Worm (Caenorhabditis elegans) whole organism, L2 larva: ENCODE measurements around the gene nhr-213.
A peak's percentile ranks its signal among the peaks of the same experiment; 100 is the strongest.

ENCODE experiments used
- C34F6.9 ChIP-seq: fragments of 150-350 bp; optimal IDR thresholded peaks from 2 replicates; lab custom pipeline; 2014; ENCODE audit warnings: missing biosample characterization, missing genetic modification characterization
- F13H6.1 ChIP-seq: sonication (generic microtip); optimal IDR thresholded peaks from 2 replicates; lab custom pipeline; 2016; ENCODE audit warnings: missing genetic modification characterization, missing compliant biosample characterization
- R02D3.7 ChIP-seq: fragments of 150-350 bp; optimal IDR thresholded peaks from 2 replicates; lab custom pipeline; 2014; ENCODE audit warnings: missing biosample characterization, missing genetic modification characterization
- Y55F3AM.14 ChIP-seq: fragments of 200-800 bp; sonication (Bioruptor generic); optimal IDR thresholded peaks from 2 replicates; lab custom pipeline; 2018; ENCODE audit warnings: mild to moderate bottlenecking, missing genetic modification characterization, missing compliant biosample characterization
- aly-2 ChIP-seq: fragments of 150-350 bp; optimal IDR thresholded peaks from 2 replicates; lab custom pipeline; 2014; ENCODE audit warnings: missing biosample characterization, missing genetic modification characterization
- ama-1 ChIP-seq: fragments of 150-350 bp; optimal IDR thresholded peaks from 2 replicates; lab custom pipeline; 2018; ENCODE audit warnings: inconsistent platforms
- blmp-1 ChIP-seq: sonication (generic microtip); optimal IDR thresholded peaks from 2 replicates; lab custom pipeline; 2017; ENCODE audit warnings: missing genetic modification characterization, mild to moderate bottlenecking, missing compliant biosample characterization, antibody characterized with exemption, moderate library complexity; ENCODE audit not compliant: insufficient read depth
- ceh-16 ChIP-seq: fragments of 150-350 bp; optimal IDR thresholded peaks from 2 replicates; lab custom pipeline; 2014; ENCODE audit warnings: missing biosample characterization, missing genetic modification characterization
- ceh-82 ChIP-seq: fragments of 150-350 bp; optimal IDR thresholded peaks from 2 replicates; lab custom pipeline; 2014; ENCODE audit warnings: missing biosample characterization, missing genetic modification characterization
- dmd-4 ChIP-seq: sonication (generic microtip); optimal IDR thresholded peaks from 2 replicates; lab custom pipeline; 2017; ENCODE audit warnings: missing biosample characterization, missing genetic modification characterization
- egl-27 ChIP-seq: sonication (generic microtip); optimal IDR thresholded peaks from 3 replicates; lab custom pipeline; 2017; ENCODE audit warnings: missing biosample characterization, missing genetic modification reagents, missing genetic modification characterization
- elt-1 ChIP-seq: fragments of 150-350 bp; optimal IDR thresholded peaks from 2 replicates; lab custom pipeline; 2014; ENCODE audit warnings: missing biosample characterization, missing genetic modification characterization
- fos-1 ChIP-seq: fragments of 150-350 bp; optimal IDR thresholded peaks from 2 replicates; lab custom pipeline; 2014; ENCODE audit warnings: missing biosample characterization, missing genetic modification characterization
- gmeb-1 ChIP-seq: fragments of 150-350 bp; optimal IDR thresholded peaks from 2 replicates; lab custom pipeline; 2014; ENCODE audit warnings: missing biosample characterization, missing genetic modification characterization
- lin-11 ChIP-seq: fragments of 150-350 bp; sonication (generic microtip); optimal IDR thresholded peaks from 2 replicates; lab custom pipeline; 2014; ENCODE audit warnings: missing biosample characterization, missing genetic modification characterization, inconsistent platforms, mixed read lengths
- lin-13 ChIP-seq: fragments of 150-350 bp; optimal IDR thresholded peaks from 2 replicates; lab custom pipeline; 2014; ENCODE audit warnings: missing biosample characterization, missing genetic modification reagents, missing genetic modification characterization
- lin-39 ChIP-seq: fragments of 150-350 bp; optimal IDR thresholded peaks from 2 replicates; lab custom pipeline; 2014; ENCODE audit warnings: missing biosample characterization, missing genetic modification reagents, missing genetic modification characterization
- lsy-2 ChIP-seq, 2 experiments: fragments of 150-350 bp in 1 of 2; sonication (generic microtip) in 1 of 2; optimal IDR thresholded peaks; 2 replicates each; lab custom pipeline; 2014 to 2017; ENCODE audit warnings: missing biosample characterization in 2 of 2, missing genetic modification characterization in 2 of 2
- mab-5 ChIP-seq: fragments of 150-350 bp; optimal IDR thresholded peaks from 2 replicates; lab custom pipeline; 2014; ENCODE audit warnings: missing biosample characterization, missing genetic modification characterization
- mbf-1 ChIP-seq: sonication (generic microtip); optimal IDR thresholded peaks from 2 replicates; lab custom pipeline; 2017; ENCODE audit warnings: missing biosample characterization, missing genetic modification characterization
- mdl-1 ChIP-seq, 2 experiments: fragments of 150-350 bp in 1 of 2; sonication (generic microtip) in 1 of 2; optimal IDR thresholded peaks; 2 replicates each; lab custom pipeline; 2017; ENCODE audit warnings: missing biosample characterization in 2 of 2, missing genetic modification characterization in 2 of 2
- nhr-10 ChIP-seq: sonication (generic microtip); optimal IDR thresholded peaks from 2 replicates; lab custom pipeline; 2017; ENCODE audit warnings: missing biosample characterization, missing genetic modification characterization
- nhr-12 ChIP-seq: fragments of 150-350 bp; optimal IDR thresholded peaks from 2 replicates; lab custom pipeline; 2014; ENCODE audit warnings: missing biosample characterization, missing genetic modification characterization
- nhr-129 ChIP-seq: fragments of 150-350 bp; optimal IDR thresholded peaks from 2 replicates; lab custom pipeline; 2014; ENCODE audit warnings: missing biosample characterization, missing genetic modification characterization
- nhr-21 ChIP-seq: fragments of 150-350 bp; optimal IDR thresholded peaks from 2 replicates; lab custom pipeline; 2014; ENCODE audit warnings: missing biosample characterization, missing genetic modification characterization
- nhr-23 ChIP-seq: fragments of 150-350 bp; optimal IDR thresholded peaks from 2 replicates; lab custom pipeline; 2014; ENCODE audit warnings: missing biosample characterization, missing genetic modification reagents, missing genetic modification characterization
- nhr-237 ChIP-seq: fragments of 150-350 bp; optimal IDR thresholded peaks from 2 replicates; lab custom pipeline; 2014; ENCODE audit warnings: missing biosample characterization, missing genetic modification characterization
- nhr-25 ChIP-seq: fragments of 150-350 bp; sonication (generic microtip); optimal IDR thresholded peaks from 3 replicates; lab custom pipeline; 2014; ENCODE audit warnings: missing biosample characterization, missing genetic modification characterization
- nhr-6 ChIP-seq: fragments of 150-350 bp; optimal IDR thresholded peaks from 2 replicates; lab custom pipeline; 2014; ENCODE audit warnings: missing biosample characterization, missing genetic modification characterization
- nhr-77 ChIP-seq: fragments of 150-350 bp; optimal IDR thresholded peaks from 2 replicates; lab custom pipeline; 2014; ENCODE audit warnings: missing biosample characterization, missing genetic modification characterization
- peb-1 ChIP-seq: fragments of 150-350 bp; optimal IDR thresholded peaks from 2 replicates; lab custom pipeline; 2014; ENCODE audit warnings: missing biosample characterization, missing genetic modification characterization
- skn-1 ChIP-seq: sonication (generic microtip); optimal IDR thresholded peaks from 2 replicates; lab custom pipeline; 2017; ENCODE audit warnings: missing biosample characterization, missing genetic modification characterization
- sma-3 ChIP-seq: sonication (generic microtip); optimal IDR thresholded peaks from 2 replicates; lab custom pipeline; 2016; ENCODE audit warnings: missing genetic modification reagents, missing genetic modification characterization, missing compliant biosample characterization
- sma-9 ChIP-seq, 2 experiments: fragments of 150-350 bp in 1 of 2; sonication (generic microtip) in 1 of 2; optimal IDR thresholded peaks; 2 replicates each; lab custom pipeline; 2014 to 2016; ENCODE audit warnings: missing genetic modification characterization in 2 of 2, mild to moderate bottlenecking in 1 of 2, missing biosample characterization in 1 of 2, missing compliant biosample characterization in 1 of 2, missing genetic modification reagents in 1 of 2, moderate library complexity in 1 of 2
- unc-39 ChIP-seq: fragments of 150-350 bp; optimal IDR thresholded peaks from 2 replicates; lab custom pipeline; 2014; ENCODE audit warnings: missing biosample characterization, missing genetic modification characterization
- unc-55 ChIP-seq: fragments of 150-350 bp; sonication (generic microtip); optimal IDR thresholded peaks from 3 replicates; lab custom pipeline; 2014; ENCODE audit warnings: missing biosample characterization, missing genetic modification reagents, missing genetic modification characterization
- unc-62 ChIP-seq: fragments of 150-350 bp; optimal IDR thresholded peaks from 2 replicates; lab custom pipeline; 2014; ENCODE audit warnings: missing biosample characterization, missing genetic modification reagents, missing genetic modification characterization
- zag-1 ChIP-seq: fragments of 150-350 bp; optimal IDR thresholded peaks from 2 replicates; lab custom pipeline; 2014; ENCODE audit warnings: missing biosample characterization, missing genetic modification characterization
- ztf-11 ChIP-seq: sonication (generic microtip); optimal IDR thresholded peaks from 2 replicates; lab custom pipeline; 2017; ENCODE audit warnings: missing biosample characterization, missing genetic modification characterization

nhr-213 gene

DNA sequence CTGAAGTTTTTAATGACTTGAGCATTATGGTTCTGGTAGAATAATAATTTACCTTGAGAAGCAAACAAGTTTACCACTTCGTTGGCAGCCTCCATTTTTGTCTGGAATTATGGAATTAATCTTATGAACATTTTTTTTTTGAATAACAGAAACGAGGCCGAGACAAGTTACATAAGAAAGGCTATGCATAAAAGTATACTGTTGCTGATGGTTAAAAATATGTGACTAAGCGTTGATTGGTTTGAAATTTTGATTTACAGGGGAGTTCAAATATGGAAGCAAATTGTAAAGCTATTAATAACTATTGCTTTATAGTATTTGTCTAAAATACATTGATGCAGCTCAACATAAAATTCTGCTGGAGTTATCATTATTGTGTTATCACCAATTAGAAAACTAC lies 7.8 kb downstream of the nhr-213 start, which contains the start of gene cgt-1:
cgt-1 (minus strand) TSS at position 101 of the 400 bp plus-strand sequence.
- no peak for TF ChIP-seq ceh-16 (tag; lab: Kevin White, UChicago)
- TF ChIP-seq R02D3.7 (tag; lab: Kevin White, UChicago) = no peak
- TF ChIP-seq elt-1 (tag; lab: Kevin White, UChicago) = no peak
- no peak for TF ChIP-seq nhr-12
- no peak for TF ChIP-seq egl-27 (tag; lab: Kevin White, UChicago)

DNA sequence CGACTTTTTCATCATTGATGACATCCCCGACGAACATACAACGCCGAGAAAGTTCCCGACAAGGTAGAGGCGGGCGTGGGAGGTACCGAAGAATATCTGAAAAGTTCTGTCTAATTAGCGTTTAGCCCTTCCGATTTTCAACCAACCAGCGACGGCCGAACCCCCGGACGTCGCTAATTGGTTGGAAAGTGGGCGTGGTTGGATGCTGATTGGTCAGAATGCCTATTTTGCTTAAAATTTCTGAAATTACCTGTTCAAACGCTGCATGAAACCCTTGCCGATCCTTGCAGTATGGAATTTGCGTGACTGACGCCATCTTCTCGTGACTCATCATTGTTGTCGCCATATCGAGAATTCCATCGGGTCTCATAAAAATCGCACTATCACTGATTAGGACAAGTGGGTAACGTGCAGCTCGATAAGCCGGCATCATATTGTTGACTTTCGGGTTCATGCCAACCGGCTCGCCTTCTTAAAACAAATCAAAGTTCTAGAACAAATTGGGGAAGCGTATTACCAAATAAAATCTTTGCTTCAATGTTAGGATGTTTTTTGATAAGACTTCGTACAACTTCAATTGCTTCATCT lies 8.8 kb downstream of the nhr-213 start:
- TF ChIP-seq lin-39 = no peak
- no peak for TF ChIP-seq mab-5
- TF ChIP-seq zag-1 = no peak
- TF ChIP-seq C34F6.9 (tag; lab: Kevin White, UChicago) = no peak
- no peak for TF ChIP-seq sma-3 (GFP tag; lab: Kevin White, UChicago)
- no peak for TF ChIP-seq mdl-1 (tag; optimal IDR thresholded peaks at IDR 0.05; lab: Kevin White, UChicago)
- TF ChIP-seq skn-1 (tag; lab: Kevin White, UChicago) = no peak
- TF ChIP-seq unc-62 (GFP tag; lab: Kevin White, UChicago) = no peak
- no peak for TF ChIP-seq peb-1 (tag; lab: Kevin White, UChicago)
- TF ChIP-seq fos-1 (tag; lab: Kevin White, UChicago) = peak; percentile 93
- no peak for TF ChIP-seq unc-55 (GFP tag; lab: Kevin White, UChicago)
- no peak for TF ChIP-seq ceh-82 (tag; lab: Kevin White, UChicago)
- TF ChIP-seq nhr-10 (tag; lab: Kevin White, UChicago) = no peak
- peak; percentile 71 for TF ChIP-seq sma-9 (GFP tag; optimal IDR thresholded peaks at IDR 0.05; lab: Kevin White, UChicago)
- no peak for TF ChIP-seq sma-9 (tag; optimal IDR thresholded peaks at IDR 0.05; lab: Kevin White, UChicago)
- no peak for TF ChIP-seq lsy-2 (tag; optimal IDR thresholded peaks at IDR 0.05; lab: Kevin White, UChicago)
- TF ChIP-seq nhr-6 (tag; lab: Kevin White, UChicago) = no peak
- no peak for TF ChIP-seq aly-2 (tag; lab: Kevin White, UChicago)
- peak; percentile 25 for TF ChIP-seq gmeb-1 (tag; lab: Kevin White, UChicago)
- TF ChIP-seq nhr-12 = no peak
- TF ChIP-seq lin-11 (tag; lab: Kevin White, UChicago) = no peak
- no peak for TF ChIP-seq elt-1 (tag; lab: Kevin White, UChicago)
- no peak for TF ChIP-seq blmp-1 (tag; lab: Kevin White, UChicago)
- TF ChIP-seq unc-39 (tag; lab: Kevin White, UChicago) = no peak
- no peak for TF ChIP-seq nhr-77 (tag; lab: Kevin White, UChicago)
- no peak for TF ChIP-seq egl-27 (tag; lab: Kevin White, UChicago)
- TF ChIP-seq nhr-237 = no peak
- no peak for TF ChIP-seq dmd-4 (tag; lab: Kevin White, UChicago)
- TF ChIP-seq ama-1 (lab: Kevin White, UChicago) = no peak
- TF ChIP-seq nhr-129 (tag; lab: Kevin White, UChicago) = peak; percentile 29
- TF ChIP-seq nhr-23 (tag; lab: Kevin White, UChicago) = no peak
- TF ChIP-seq, all 48 proteins: peak for 4

DNA sequence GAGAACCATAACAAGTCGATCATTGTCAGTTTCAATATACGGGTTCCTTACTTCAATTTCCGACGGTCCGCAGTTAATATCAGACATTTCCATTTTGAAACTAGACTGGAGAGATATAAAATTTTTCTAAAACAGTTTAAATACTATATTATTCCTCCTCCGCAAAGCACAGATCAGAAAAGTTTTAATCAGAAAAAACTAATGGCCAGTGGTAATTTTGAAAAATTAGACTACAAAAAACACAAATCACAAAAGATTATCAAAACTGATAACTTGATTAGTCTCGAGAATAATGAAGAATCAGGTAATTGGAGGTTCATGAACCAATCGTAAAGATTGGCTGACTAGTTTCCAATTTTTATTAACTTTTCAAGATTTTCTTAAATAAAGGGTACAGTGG lies 10.6 kb downstream of the nhr-213 start, which contains the start of gene T06C12.9:
T06C12.9 (minus strand) TSS at position 101 of the 400 bp plus-strand sequence.
- TF ChIP-seq sma-9 (GFP tag; optimal IDR thresholded peaks at IDR 0.05; lab: Kevin White, UChicago) (no peak), sma-9 (tag; optimal IDR thresholded peaks at IDR 0.05; lab: Kevin White, UChicago) (no peak), ceh-82 (tag; lab: Kevin White, UChicago) (no peak), lsy-2 (tag; optimal IDR thresholded peaks at IDR 0.05; lab: Kevin White, UChicago) (no peak), unc-39 (tag; lab: Kevin White, UChicago) (no peak), blmp-1 (tag; lab: Kevin White, UChicago) (no peak), lin-13 (no peak), gmeb-1 (tag; lab: Kevin White, UChicago) (no peak), ztf-11 (no peak), nhr-21 (no peak), nhr-12 (no peak), zag-1 (no peak), mbf-1 (tag; lab: Kevin White, UChicago) (no peak), mab-5 (no peak), F13H6.1 (no peak), C34F6.9 (tag; lab: Kevin White, UChicago) (no peak), Y55F3AM.14 (GFP tag; lab: Kevin White, UChicago) (no peak), unc-62 (GFP tag; lab: Kevin White, UChicago) (no peak), R02D3.7 (tag; lab: Kevin White, UChicago) (no peak), lin-11 (tag; lab: Kevin White, UChicago) (no peak), nhr-25 (tag; lab: Kevin White, UChicago) (no peak)
